Worm (Caenorhabditis elegans) whole organism, L2 larva: ENCODE data around the gene clec-132.

Experiments
- F13H6.1 ChIP-seq: sonication (generic microtip); optimal IDR thresholded peaks from 2 replicates; lab custom pipeline; 2016; ENCODE audit warnings: missing genetic modification characterization, missing compliant biosample characterization
- R02D3.7 ChIP-seq: fragments of 150-350 bp; optimal IDR thresholded peaks from 2 replicates; lab custom pipeline; 2014; ENCODE audit warnings: missing biosample characterization, missing genetic modification characterization
- Y55F3AM.14 ChIP-seq: fragments of 200-800 bp; sonication (Bioruptor generic); optimal IDR thresholded peaks from 2 replicates; lab custom pipeline; 2018; ENCODE audit warnings: mild to moderate bottlenecking, missing genetic modification characterization, missing compliant biosample characterization
- ZK546.5 ChIP-seq: sonication (generic microtip); optimal IDR thresholded peaks from 2 replicates; lab custom pipeline; 2017; ENCODE audit warnings: missing biosample characterization, missing genetic modification characterization
- alr-1 ChIP-seq: fragments of 150-350 bp; optimal IDR thresholded peaks from 2 replicates; lab custom pipeline; 2014; ENCODE audit warnings: missing biosample characterization, missing genetic modification characterization
- aly-2 ChIP-seq: fragments of 150-350 bp; optimal IDR thresholded peaks from 2 replicates; lab custom pipeline; 2014; ENCODE audit warnings: missing biosample characterization, missing genetic modification characterization
- blmp-1 ChIP-seq: sonication (generic microtip); optimal IDR thresholded peaks from 2 replicates; lab custom pipeline; 2017; ENCODE audit warnings: missing genetic modification characterization, mild to moderate bottlenecking, missing compliant biosample characterization, antibody characterized with exemption, moderate library complexity; ENCODE audit not compliant: insufficient read depth
- ceh-16 ChIP-seq: fragments of 150-350 bp; optimal IDR thresholded peaks from 2 replicates; lab custom pipeline; 2014; ENCODE audit warnings: missing biosample characterization, missing genetic modification characterization
- ceh-82 ChIP-seq: fragments of 150-350 bp; optimal IDR thresholded peaks from 2 replicates; lab custom pipeline; 2014; ENCODE audit warnings: missing biosample characterization, missing genetic modification characterization
- crh-2 ChIP-seq: sonication (generic microtip); optimal IDR thresholded peaks from 2 replicates; lab custom pipeline; 2017; ENCODE audit warnings: missing biosample characterization, missing genetic modification characterization
- dmd-4 ChIP-seq: sonication (generic microtip); optimal IDR thresholded peaks from 2 replicates; lab custom pipeline; 2017; ENCODE audit warnings: missing biosample characterization, missing genetic modification characterization
- egl-27 ChIP-seq: sonication (generic microtip); optimal IDR thresholded peaks from 3 replicates; lab custom pipeline; 2017; ENCODE audit warnings: missing biosample characterization, missing genetic modification reagents, missing genetic modification characterization
- elt-1 ChIP-seq: fragments of 150-350 bp; optimal IDR thresholded peaks from 2 replicates; lab custom pipeline; 2014; ENCODE audit warnings: missing biosample characterization, missing genetic modification characterization
- gmeb-1 ChIP-seq: fragments of 150-350 bp; optimal IDR thresholded peaks from 2 replicates; lab custom pipeline; 2014; ENCODE audit warnings: missing biosample characterization, missing genetic modification characterization
- lin-11 ChIP-seq: fragments of 150-350 bp; sonication (generic microtip); optimal IDR thresholded peaks from 2 replicates; lab custom pipeline; 2014; ENCODE audit warnings: missing biosample characterization, missing genetic modification characterization, inconsistent platforms, mixed read lengths
- lin-13 ChIP-seq: fragments of 150-350 bp; optimal IDR thresholded peaks from 2 replicates; lab custom pipeline; 2014; ENCODE audit warnings: missing biosample characterization, missing genetic modification reagents, missing genetic modification characterization
- lin-39 ChIP-seq: fragments of 150-350 bp; optimal IDR thresholded peaks from 2 replicates; lab custom pipeline; 2014; ENCODE audit warnings: missing biosample characterization, missing genetic modification reagents, missing genetic modification characterization
- lsy-2 ChIP-seq, 2 experiments: fragments of 150-350 bp in 1 of 2; sonication (generic microtip) in 1 of 2; optimal IDR thresholded peaks; 2 replicates each; lab custom pipeline; 2014 to 2017; ENCODE audit warnings: missing biosample characterization in 2 of 2, missing genetic modification characterization in 2 of 2
- mab-5 ChIP-seq: fragments of 150-350 bp; optimal IDR thresholded peaks from 2 replicates; lab custom pipeline; 2014; ENCODE audit warnings: missing biosample characterization, missing genetic modification characterization
- nhr-10 ChIP-seq: sonication (generic microtip); optimal IDR thresholded peaks from 2 replicates; lab custom pipeline; 2017; ENCODE audit warnings: missing biosample characterization, missing genetic modification characterization
- nhr-11 ChIP-seq: fragments of 150-350 bp; optimal IDR thresholded peaks from 2 replicates; lab custom pipeline; 2014; ENCODE audit warnings: missing biosample characterization, missing genetic modification characterization
- nhr-129 ChIP-seq: fragments of 150-350 bp; optimal IDR thresholded peaks from 2 replicates; lab custom pipeline; 2014; ENCODE audit warnings: missing biosample characterization, missing genetic modification characterization
- nhr-21 ChIP-seq: fragments of 150-350 bp; optimal IDR thresholded peaks from 2 replicates; lab custom pipeline; 2014; ENCODE audit warnings: missing biosample characterization, missing genetic modification characterization
- nhr-23 ChIP-seq: fragments of 150-350 bp; optimal IDR thresholded peaks from 2 replicates; lab custom pipeline; 2014; ENCODE audit warnings: missing biosample characterization, missing genetic modification reagents, missing genetic modification characterization
- nhr-237 ChIP-seq: fragments of 150-350 bp; optimal IDR thresholded peaks from 2 replicates; lab custom pipeline; 2014; ENCODE audit warnings: missing biosample characterization, missing genetic modification characterization
- nhr-25 ChIP-seq: fragments of 150-350 bp; sonication (generic microtip); optimal IDR thresholded peaks from 3 replicates; lab custom pipeline; 2014; ENCODE audit warnings: missing biosample characterization, missing genetic modification characterization
- nhr-6 ChIP-seq: fragments of 150-350 bp; optimal IDR thresholded peaks from 2 replicates; lab custom pipeline; 2014; ENCODE audit warnings: missing biosample characterization, missing genetic modification characterization
- peb-1 ChIP-seq: fragments of 150-350 bp; optimal IDR thresholded peaks from 2 replicates; lab custom pipeline; 2014; ENCODE audit warnings: missing biosample characterization, missing genetic modification characterization
- skn-1 ChIP-seq: sonication (generic microtip); optimal IDR thresholded peaks from 2 replicates; lab custom pipeline; 2017; ENCODE audit warnings: missing biosample characterization, missing genetic modification characterization
- snpc-4 ChIP-seq: fragments of 150-350 bp; optimal IDR thresholded peaks from 2 replicates; lab custom pipeline; 2014; ENCODE audit warnings: missing biosample characterization, missing genetic modification characterization
- unc-62 ChIP-seq: fragments of 150-350 bp; optimal IDR thresholded peaks from 2 replicates; lab custom pipeline; 2014; ENCODE audit warnings: missing biosample characterization, missing genetic modification reagents, missing genetic modification characterization
- zag-1 ChIP-seq: fragments of 150-350 bp; optimal IDR thresholded peaks from 2 replicates; lab custom pipeline; 2014; ENCODE audit warnings: missing biosample characterization, missing genetic modification characterization
- ztf-1 ChIP-seq: fragments of 200-800 bp; sonication (Bioruptor generic); conservative IDR thresholded peaks from 2 replicates; pipeline ENCODE4 v1.3.6; 2022; ENCODE audit warnings: missing genetic modification characterization, missing compliant biosample characterization
- ztf-11 ChIP-seq: sonication (generic microtip); optimal IDR thresholded peaks from 2 replicates; lab custom pipeline; 2017; ENCODE audit warnings: missing biosample characterization, missing genetic modification characterization
- ztf-4 ChIP-seq: fragments of 150-350 bp; optimal IDR thresholded peaks from 2 replicates; lab custom pipeline; 2014; ENCODE audit warnings: missing biosample characterization, missing genetic modification characterization

The clec-132 gene

ce11 chrII:3573255-3573654, 3.6 kb upstream of the clec-132 start, which contains the start of gene clec-130:
TSS of gene clec-130 (plus strand) at chrII:3573555.
- TF ChIP-seq egl-27 (no peak), nhr-10 (tag; lab: Kevin White, UChicago) (no peak), R02D3.7 (tag; lab: Kevin White, UChicago) (no peak), Y55F3AM.14 (GFP tag; lab: Kevin White, UChicago) (no peak), ceh-16 (tag; lab: Kevin White, UChicago) (no peak), nhr-25 (tag; lab: Kevin White, UChicago) (no peak), unc-62 (GFP tag; lab: Kevin White, UChicago) (no peak), skn-1 (tag; lab: Kevin White, UChicago) (no peak), alr-1 (tag; lab: Kevin White, UChicago) (no peak), lin-11 (tag; lab: Kevin White, UChicago) (no peak)

ce11 chrII:3578121-3578520, 1.3 kb downstream of the clec-132 start, which contains the start of gene clec-133:
TSS of gene clec-133 (plus strand) at chrII:3578421.
- TF ChIP-seq nhr-237 (tag; lab: Kevin White, UChicago) (no peak), ceh-82 (tag; lab: Kevin White, UChicago) (no peak), aly-2 (tag; lab: Kevin White, UChicago) (no peak), skn-1 (tag; lab: Kevin White, UChicago) (no peak), blmp-1 (no peak), gmeb-1 (tag; lab: Kevin White, UChicago) (no peak), ztf-4 (tag; lab: Kevin White, UChicago) (no peak), nhr-129 (tag; lab: Kevin White, UChicago) (no peak), lsy-2 (tag; optimal IDR thresholded peaks at IDR 0.05; lab: Kevin White, UChicago) (no peak)

- TF ChIP-seq nhr-6, result no peak
- TF ChIP-seq nhr-11 (tag; lab: Kevin White, UChicago), result no peak
- TF ChIP-seq lin-13 (GFP tag; lab: Kevin White, UChicago), result no peak
- no peak for TF ChIP-seq lin-39 (tag; lab: Kevin White, UChicago)
- TF ChIP-seq ztf-11, result no peak
- no peak for TF ChIP-seq snpc-4
- TF ChIP-seq ZK546.5 (tag; lab: Kevin White, UChicago), result no peak
- TF ChIP-seq ztf-4 (tag; lab: Kevin White, UChicago), result no peak
Observed at ce11 chrII:3579767-3580166, 2.9 kb downstream of the clec-132 start, which contains the start of gene clec-134. TSS of gene clec-134 (plus strand) at chrII:3580067.

ce11 chrII:3581752-3582151, 4.9 kb downstream of the clec-132 start, which contains the start of gene srh-59:
TSS of gene srh-59 (plus strand) at chrII:3582052.
- TF ChIP-seq elt-1, result no peak
- no peak for TF ChIP-seq ztf-1
- TF ChIP-seq ztf-4 (tag; lab: Kevin White, UChicago), result no peak
- TF ChIP-seq zag-1 (tag; lab: Kevin White, UChicago), result no peak
- TF ChIP-seq F13H6.1, result no peak

ce11 chrII:3583402-3583801, 6.6 kb downstream of the clec-132 start, which contains the start of gene srh-60:
TSS of gene srh-60 (plus strand) at chrII:3583702.
- TF ChIP-seq egl-27 (no peak), blmp-1 (no peak), nhr-129 (tag; lab: Kevin White, UChicago) (no peak), lin-39 (tag; lab: Kevin White, UChicago) (no peak), nhr-11 (tag; lab: Kevin White, UChicago) (no peak), crh-2 (tag; lab: Kevin White, UChicago) (no peak), nhr-21 (tag; lab: Kevin White, UChicago) (no peak), unc-62 (GFP tag; lab: Kevin White, UChicago) (no peak), lin-13 (GFP tag; lab: Kevin White, UChicago) (no peak), alr-1 (tag; lab: Kevin White, UChicago) (no peak), ztf-4 (tag; lab: Kevin White, UChicago) (no peak), ztf-11 (no peak), nhr-23 (no peak), peb-1 (tag; lab: Kevin White, UChicago) (no peak), zag-1 (tag; lab: Kevin White, UChicago) (no peak)

ce11 chrII:3595339-3595738, 18.5 kb downstream of the clec-132 start, which contains the start of gene Y49F6A.12:
TSS of gene Y49F6A.12 (plus strand) at chrII:3595639.
- TF ChIP-seq dmd-4 (tag; lab: Kevin White, UChicago) (no peak), ztf-1 (no peak), mab-5 (tag; lab: Kevin White, UChicago) (no peak), nhr-21 (tag; lab: Kevin White, UChicago) (no peak)
